Fruit fly (Drosophila melanogaster) whole organism, wandering third instar larva: ENCODE measurements around the gene CG3630.

Source experiments
- Abd-B ChIP-seq: fragments of >200 bp; optimal IDR thresholded peaks from 2 replicates; lab custom pipeline; 2017; ENCODE audit warnings: missing biosample characterization, missing genetic modification characterization
- CG32264 ChIP-seq: fragments of 200-800 bp; sonication (Bioruptor generic); optimal IDR thresholded peaks from 2 replicates; lab custom pipeline; 2016; ENCODE audit warnings: missing biosample characterization, missing genetic modification characterization
- CG9705 ChIP-seq: fragments of 200-800 bp; sonication (Bioruptor generic); optimal IDR thresholded peaks from 2 replicates; lab custom pipeline; 2018; ENCODE audit warnings: missing biosample characterization, mild to moderate bottlenecking, missing genetic modification characterization
- CrebA ChIP-seq: fragments of 200-800 bp; sonication (Bioruptor generic); optimal IDR thresholded peaks from 2 replicates; lab custom pipeline; 2016; ENCODE audit warnings: missing biosample characterization, mild to moderate bottlenecking, missing genetic modification characterization, borderline replicate concordance
- Dfd ChIP-seq: fragments of >200 bp; optimal IDR thresholded peaks from 2 replicates; lab custom pipeline; 2017; ENCODE audit warnings: missing biosample characterization, missing genetic modification characterization
- Dif ChIP-seq: fragments of 200-275, 200-300 bp; sonication (Bioruptor generic); optimal IDR thresholded peaks from 2 replicates; lab custom pipeline; 2018; ENCODE audit warnings: missing biosample characterization, missing genetic modification characterization; ENCODE audit not compliant: partially characterized antibody
- GATAd ChIP-seq: sonication (Bioruptor generic); optimal IDR thresholded peaks from 2 replicates; lab custom pipeline; 2016; ENCODE audit warnings: missing biosample characterization, missing genetic modification characterization
- HLH106 ChIP-seq: fragments of 200-800 bp; optimal IDR thresholded peaks from 3 replicates; lab custom pipeline; 2019; ENCODE audit warnings: missing biosample characterization, mild to moderate bottlenecking, missing genetic modification characterization, moderate library complexity
- Hnf4 ChIP-seq: fragments of 200-800 bp; sonication (Bioruptor generic); optimal IDR thresholded peaks from 2 replicates; lab custom pipeline; 2016; ENCODE audit warnings: missing biosample characterization, mild to moderate bottlenecking, missing genetic modification characterization
- Hr78 ChIP-seq: fragments of >200 bp; optimal IDR thresholded peaks from 2 replicates; lab custom pipeline; 2017; ENCODE audit warnings: missing biosample characterization, missing genetic modification characterization
- Hr83 ChIP-seq: fragments of 200-300 bp; sonication (Bioruptor generic); optimal IDR thresholded peaks from 2 replicates; lab custom pipeline; 2016; ENCODE audit warnings: missing biosample characterization, mild to moderate bottlenecking, missing genetic modification characterization, moderate library complexity; ENCODE audit not compliant: poor library complexity, severe bottlenecking
- Jra ChIP-seq: sonication (Bioruptor generic); optimal IDR thresholded peaks from 2 replicates; lab custom pipeline; 2016; ENCODE audit warnings: missing biosample characterization, missing genetic modification characterization
- Mio ChIP-seq: sonication (Bioruptor generic); optimal IDR thresholded peaks from 2 replicates; lab custom pipeline; 2016; ENCODE audit warnings: missing biosample characterization, missing genetic modification characterization
- Myc ChIP-seq: fragments of >200 bp; optimal IDR thresholded peaks from 2 replicates; lab custom pipeline; 2017
- N ChIP-seq: fragments of >200 bp; optimal IDR thresholded peaks from 2 replicates; lab custom pipeline; 2018; ENCODE audit warnings: missing biosample characterization, missing external identifiers, missing genetic modification characterization
- OdsH ChIP-seq: fragments of 200-800 bp; sonication (Bioruptor generic); optimal IDR thresholded peaks from 2 replicates; lab custom pipeline; 2016; ENCODE audit warnings: missing biosample characterization, mild to moderate bottlenecking, missing genetic modification characterization
- Rel ChIP-seq, 2 experiments: fragments of 200-800 bp; sonication (Bioruptor generic) in 1 of 2; optimal IDR thresholded peaks; 2 replicates in 1 of 2; 3 replicates in 1 of 2; lab custom pipeline; 2016 to 2019; ENCODE audit warnings: mild to moderate bottlenecking in 2 of 2, missing biosample characterization in 2 of 2, missing genetic modification characterization in 2 of 2, moderate library complexity in 1 of 2
- Sp1 ChIP-seq: fragments of 200-800 bp; sonication (Bioruptor generic); optimal IDR thresholded peaks from 3 replicates; lab custom pipeline; 2019; ENCODE audit warnings: missing biosample characterization, mild to moderate bottlenecking, missing genetic modification characterization, moderate library complexity
- Vsx2 ChIP-seq: fragments of 200-300, 225-300 bp; sonication (Bioruptor generic); optimal IDR thresholded peaks from 2 replicates; lab custom pipeline; 2018; ENCODE audit warnings: missing biosample characterization, missing genetic modification characterization; ENCODE audit not compliant: partially characterized antibody
- br ChIP-seq: fragments of 200-800 bp; sonication (Bioruptor generic); optimal IDR thresholded peaks from 2 replicates; lab custom pipeline; 2016; ENCODE audit warnings: missing biosample characterization, missing genetic modification characterization
- brk ChIP-seq: fragments of 200-800 bp; sonication (Bioruptor generic); optimal IDR thresholded peaks from 2 replicates; lab custom pipeline; 2016; ENCODE audit warnings: missing biosample characterization, mild to moderate bottlenecking, missing genetic modification characterization
- dl ChIP-seq, 2 experiments: fragments of 175-275, 200-275 bp in 1 of 2; fragments of 200-275 bp in 1 of 2; sonication (Bioruptor generic); optimal IDR thresholded peaks; lab custom pipeline; 2018; ENCODE audit warnings: mild to moderate bottlenecking in 2 of 2, missing biosample characterization in 2 of 2, missing genetic modification characterization in 2 of 2, moderate library complexity in 2 of 2; ENCODE audit not compliant: partially characterized antibody in 2 of 2, insufficient read depth in 1 of 2
- dmrt93B ChIP-seq: fragments of 200-800 bp; sonication (Bioruptor generic); optimal IDR thresholded peaks from 2 replicates; lab custom pipeline; 2018; ENCODE audit warnings: missing biosample characterization, mild to moderate bottlenecking, missing genetic modification characterization
- dsf ChIP-seq: sonication (Bioruptor generic); optimal IDR thresholded peaks from 2 replicates; lab custom pipeline; 2016; ENCODE audit warnings: missing biosample characterization, missing genetic modification characterization, borderline replicate concordance
- ey ChIP-seq: fragments of 200-800 bp; sonication (Bioruptor generic); optimal IDR thresholded peaks from 2 replicates; lab custom pipeline; 2016; ENCODE audit warnings: missing biosample characterization, missing genetic modification characterization
- foxo ChIP-seq, 2 experiments: fragments of 200-800 bp; sonication (Bioruptor generic); optimal IDR thresholded peaks; 2 replicates in 1 of 2; 3 replicates in 1 of 2; lab custom pipeline; 2016 to 2017; ENCODE audit warnings: missing biosample characterization in 2 of 2, missing genetic modification characterization in 2 of 2
- fru ChIP-seq: fragments of 200-800 bp; sonication (Bioruptor generic); optimal IDR thresholded peaks from 3 replicates; lab custom pipeline; 2016; ENCODE audit warnings: missing biosample characterization, mild to moderate bottlenecking, missing genetic modification characterization
- h ChIP-seq: fragments of 200-800 bp; sonication (Bioruptor generic); optimal IDR thresholded peaks from 3 replicates; lab custom pipeline; 2016; ENCODE audit warnings: missing biosample characterization, mild to moderate bottlenecking, missing genetic modification characterization
- jim ChIP-seq: fragments of 175-275, 200-325 bp; sonication (Bioruptor generic); optimal IDR thresholded peaks from 2 replicates; lab custom pipeline; 2016; ENCODE audit warnings: missing biosample characterization, mild to moderate bottlenecking, missing genetic modification characterization
- lola ChIP-seq: fragments of >200 bp; optimal IDR thresholded peaks from 2 replicates; lab custom pipeline; 2017; ENCODE audit warnings: missing biosample characterization, missing genetic modification characterization
- pan ChIP-seq: fragments of >200 bp; optimal IDR thresholded peaks from 2 replicates; lab custom pipeline; 2017
- psq ChIP-seq: fragments of 200-800 bp; sonication (Bioruptor generic); optimal IDR thresholded peaks from 3 replicates; lab custom pipeline; 2017; ENCODE audit warnings: missing biosample characterization, mild to moderate bottlenecking, missing genetic modification characterization, moderate library complexity
- rgr ChIP-seq: fragments of 200-800 bp; sonication (Bioruptor generic); optimal IDR thresholded peaks from 3 replicates; lab custom pipeline; 2016; ENCODE audit warnings: missing biosample characterization, mild to moderate bottlenecking, missing genetic modification characterization
- sage ChIP-seq: fragments of 200-800 bp; sonication (Bioruptor generic); optimal IDR thresholded peaks from 2 replicates; lab custom pipeline; 2016; ENCODE audit warnings: missing biosample characterization, mild to moderate bottlenecking, missing genetic modification characterization
- sv ChIP-seq: fragments of 200-800 bp; sonication (Bioruptor generic); optimal IDR thresholded peaks from 3 replicates; lab custom pipeline; 2016; ENCODE audit warnings: missing biosample characterization, missing genetic modification characterization
- tai ChIP-seq: sonication (Bioruptor generic); optimal IDR thresholded peaks from 2 replicates; lab custom pipeline; 2016; ENCODE audit warnings: missing biosample characterization, missing genetic modification characterization
- usp ChIP-seq: fragments of >200 bp; optimal IDR thresholded peaks from 2 replicates; lab custom pipeline; 2017; ENCODE audit warnings: missing biosample characterization, missing genetic modification characterization
- woc ChIP-seq: sonication (Bioruptor generic); optimal IDR thresholded peaks from 2 replicates; lab custom pipeline; 2016; ENCODE audit warnings: missing biosample characterization, mild to moderate bottlenecking, missing genetic modification characterization

Gene CG3630

dm6 chrX:2162130-2162907 lies at the start of gene CG3630, which contains the start of gene Cyp4d1:
Gene CG3630 (plus strand): TSS chrX:2162196.
Gene Cyp4d1 (minus strand): TSS chrX:2162180.
- no peak for TF ChIP-seq Rel (GFP tag; optimal IDR thresholded peaks at IDR 0.05; lab: Kevin White, UChicago)
- TF ChIP-seq Rel (tag; optimal IDR thresholded peaks at IDR 0.05; lab: Kevin White, UChicago), result peak; percentile 92
- no peak for TF ChIP-seq Jra (GFP tag; lab: Kevin White, UChicago)

DNA sequence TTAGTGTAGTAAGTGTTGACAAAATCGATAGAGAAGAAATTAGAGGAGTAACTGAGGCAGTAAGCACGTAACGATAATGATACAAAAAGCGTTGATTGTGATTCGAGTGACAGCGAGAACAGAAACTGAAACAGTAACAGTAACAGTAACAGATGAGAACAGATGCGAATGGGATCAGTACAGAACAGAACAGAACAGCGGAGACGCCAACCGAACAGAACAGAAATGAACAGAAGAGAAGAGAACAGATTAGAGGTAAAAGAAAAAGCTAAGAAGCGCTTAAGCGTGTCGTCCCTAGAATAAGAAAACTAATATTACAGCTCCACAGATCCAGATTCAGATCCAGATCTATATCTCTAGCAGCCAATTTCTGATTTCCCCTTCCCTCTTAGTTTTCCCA lies 49.3 kb upstream of the CG3630 start:
- TF ChIP-seq Myc (lab: Kevin White, UChicago) (peak; percentile 74), CrebA (GFP tag; lab: Kevin White, UChicago) (no peak)

dm6 chrX:2121716-2122601 lies 40.0 kb upstream of the CG3630 start:
- TF ChIP-seq Hnf4 (GFP tag; lab: Kevin White, UChicago), result peak; percentile 59
- TF ChIP-seq foxo (GFP tag; optimal IDR thresholded peaks at IDR 0.05; lab: Kevin White, UChicago), result peak in 1 of 2 experiments; percentile 79
- TF ChIP-seq OdsH, result peak; percentile 67
- no peak for TF ChIP-seq dl (GFP tag; optimal IDR thresholded peaks at IDR 0.05; lab: Kevin White, UChicago; ENCODE audit: insufficient read depth in 1 of 2, partially characterized antibody in 2 of 2)
- TF ChIP-seq tai (GFP tag; lab: Kevin White, UChicago), result no peak
- no peak for TF ChIP-seq dmrt93B (GFP tag; lab: Kevin White, UChicago)
- no peak for TF ChIP-seq sv (GFP tag; lab: Kevin White, UChicago)
- peak; percentile 56 for TF ChIP-seq Dif (GFP tag; lab: Kevin White, UChicago)
- TF ChIP-seq Vsx2 (GFP tag; lab: Kevin White, UChicago), result peak; percentile 2
- TF ChIP-seq CrebA (GFP tag; lab: Kevin White, UChicago), result no peak
- TF ChIP-seq CG9705 (GFP tag; lab: Kevin White, UChicago), result peak; percentile 1
- TF ChIP-seq HLH106 (tag; lab: Kevin White, UChicago), result peak; percentile 64
- no peak for TF ChIP-seq Mio (GFP tag; lab: Kevin White, UChicago)
- no peak for TF ChIP-seq CG32264 (GFP tag; lab: Kevin White, UChicago)
- TF ChIP-seq GATAd (GFP tag; lab: Kevin White, UChicago), result no peak
- no peak for TF ChIP-seq jim
- TF ChIP-seq dsf (GFP tag; lab: Kevin White, UChicago), result no peak
- TF ChIP-seq Jra (GFP tag; lab: Kevin White, UChicago), result peak; percentile 2
- TF ChIP-seq Dfd (GFP tag; lab: Kevin White, UChicago), result no peak
- no peak for TF ChIP-seq Hr78 (GFP tag; lab: Kevin White, UChicago)
- TF ChIP-seq psq (GFP tag; lab: Kevin White, UChicago), result peak; percentile 97
- TF ChIP-seq Rel (GFP tag; optimal IDR thresholded peaks at IDR 0.05; lab: Kevin White, UChicago), result no peak
- TF ChIP-seq Rel (tag; optimal IDR thresholded peaks at IDR 0.05; lab: Kevin White, UChicago), result peak; percentile 45
- peak; percentile 77 for TF ChIP-seq woc
- TF ChIP-seq Sp1 (GFP tag; lab: Kevin White, UChicago), result peak; percentile 39
- no peak for TF ChIP-seq usp (GFP tag; lab: Kevin White, UChicago)
- peak; percentile 71 for TF ChIP-seq ey
- TF ChIP-seq Abd-B (GFP tag; lab: Kevin White, UChicago), result no peak
- TF ChIP-seq h (GFP tag; lab: Kevin White, UChicago), result peak; percentile 76
- TF ChIP-seq br (GFP tag; lab: Kevin White, UChicago), result peak; percentile 62
- TF ChIP-seq Myc (lab: Kevin White, UChicago), result no peak
- no peak for TF ChIP-seq Hr83
- peak; percentile 61 for TF ChIP-seq brk (GFP tag; lab: Kevin White, UChicago)
- TF ChIP-seq lola (GFP tag; lab: Kevin White, UChicago), result no peak
- no peak for TF ChIP-seq N
- peak; percentile 85 for TF ChIP-seq fru
- TF ChIP-seq pan (lab: Kevin White, UChicago), result no peak
- TF ChIP-seq sage (GFP tag; lab: Kevin White, UChicago), result no peak
- peak; percentile 72 for TF ChIP-seq rgr (GFP tag; lab: Kevin White, UChicago)
